Fruit fly (Drosophila melanogaster): ENCODE data around the gene betaNACtes1.

betaNACtes1 gene

dm6 chrX:14218045-14218483, 45.6 kb upstream of the betaNACtes1 start (continued):
- peak; percentile 53 for TF ChIP-seq sima (GFP tag; optimal IDR thresholded peaks at IDR 0.05)
- TF ChIP-seq bsh (GFP tag; optimal IDR thresholded peaks at IDR 0.05): peak; percentile 85 to 94
- peak; percentile 33 for TF ChIP-seq psq (GFP tag; optimal IDR thresholded peaks at IDR 0.05)
- peak; percentile 66 for TF ChIP-seq schlank (tag; optimal IDR thresholded peaks at IDR 0.05)
- peak; percentile 82 for TF ChIP-seq trem (tag; optimal IDR thresholded peaks at IDR 0.05)
- TF ChIP-seq Myb (GFP tag; optimal IDR thresholded peaks at IDR 0.05): peak; percentile 48
- peak; percentile 55 for TF ChIP-seq cato (GFP tag; optimal IDR thresholded peaks at IDR 0.05; ENCODE audit: borderline replicate concordance)
- no peak for TF ChIP-seq hbn (GFP tag; IDR thresholded peaks at IDR 0.05; ENCODE audit: partially characterized antibody)
- peak; percentile 75 for TF ChIP-seq CG12299 (tag; optimal IDR thresholded peaks at IDR 0.05)
- peak; percentile 91 for TF ChIP-seq phol (tag; optimal IDR thresholded peaks at IDR 0.05)
- peak; percentile 57 for TF ChIP-seq emc (GFP tag; optimal IDR thresholded peaks at IDR 0.05)
- peak; percentile 82 for TF ChIP-seq Six4 (GFP tag; optimal IDR thresholded peaks at IDR 0.05)
- peak; percentile 70 for TF ChIP-seq CG4730 (GFP tag; IDR thresholded peaks at IDR 0.05)
- TF ChIP-seq Asciz (GFP tag; optimal IDR thresholded peaks at IDR 0.05): peak; percentile 87
- TF ChIP-seq CG17802 (tag; optimal IDR thresholded peaks at IDR 0.05): peak; percentile 56
- peak; percentile 81 for TF ChIP-seq HHEX (GFP tag; optimal IDR thresholded peaks at IDR 0.05)
- no peak for TF ChIP-seq pros (GFP tag; optimal IDR thresholded peaks at IDR 0.05)
- no peak for TF ChIP-seq knrl (GFP tag; IDR thresholded peaks at IDR 0.05; ENCODE audit: partially characterized antibody)
- TF ChIP-seq ERR (GFP tag; optimal IDR thresholded peaks at IDR 0.05): no peak
- TF ChIP-seq C15 (GFP tag; IDR thresholded peaks at IDR 0.05): peak; percentile 81; the same call in 2 of the 3 replicates
- TF ChIP-seq Dip2 (GFP tag; IDR thresholded peaks at IDR 0.05): no peak
- peak; percentile 61; the same call in 1 of the 2 replicates for TF ChIP-seq bowl (GFP tag; IDR thresholded peaks at IDR 0.05)
- TF ChIP-seq CG4282 (GFP tag; optimal IDR thresholded peaks at IDR 0.05): no peak
- no peak for TF ChIP-seq hth (optimal IDR thresholded peaks at IDR 0.05)
- TF ChIP-seq CG12769 (tag; optimal IDR thresholded peaks at IDR 0.05): peak; percentile 40
- TF ChIP-seq dmrt99B (tag; optimal IDR thresholded peaks at IDR 0.05): peak; percentile 92
- TF ChIP-seq CG31388 (GFP tag; optimal IDR thresholded peaks at IDR 0.05): peak; percentile 66
- peak; percentile 19 for TF ChIP-seq luna (GFP tag; optimal IDR thresholded peaks at IDR 0.05)
- peak; percentile 74 for TF ChIP-seq gsb (GFP tag; IDR thresholded peaks at IDR 0.05)
- peak; percentile 80 for TF ChIP-seq CG15011 (GFP tag; optimal IDR thresholded peaks at IDR 0.05)
- peak; percentile 58 for TF ChIP-seq CG8944 (GFP tag; optimal IDR thresholded peaks at IDR 0.05)
- TF ChIP-seq gce (GFP tag; IDR thresholded peaks at IDR 0.05): peak; percentile 69; the same call in 1 of the 3 replicates
- TF ChIP-seq CG1603 (tag; optimal IDR thresholded peaks at IDR 0.05): peak; percentile 28
- TF ChIP-seq CG11696 (GFP tag; IDR thresholded peaks at IDR 0.05): peak; percentile 65
- peak; percentile 92 for TF ChIP-seq Xrp1 (GFP tag; IDR thresholded peaks at IDR 0.05)
- peak; percentile 63 for TF ChIP-seq bab2 (GFP tag; optimal IDR thresholded peaks at IDR 0.05)
- peak; percentile 29 for TF ChIP-seq CG3995 (GFP tag; optimal IDR thresholded peaks at IDR 0.05)
- peak; percentile 90 for TF ChIP-seq nmo (GFP tag; optimal IDR thresholded peaks at IDR 0.05)
- peak; percentile 44 for TF ChIP-seq tup (GFP tag; optimal IDR thresholded peaks at IDR 0.05)
- TF ChIP-seq crp (GFP tag; optimal IDR thresholded peaks at IDR 0.05): peak in 1 of 2 experiments; percentile 57
- TF ChIP-seq HmgD (GFP tag; optimal IDR thresholded peaks at IDR 0.05): no peak
- TF ChIP-seq caup (GFP tag; optimal IDR thresholded peaks at IDR 0.05; ENCODE audit: severe bottlenecking): peak; percentile 85
- peak; percentile 82 for TF ChIP-seq CG10366 (GFP tag; IDR thresholded peaks at IDR 0.05)
- TF ChIP-seq CG17829 (tag; optimal IDR thresholded peaks at IDR 0.05): peak; percentile 90
- TF ChIP-seq CG11093 (GFP tag; IDR thresholded peaks at IDR 0.05): peak; percentile 70; the same call in 2 of the 3 replicates
- TF ChIP-seq HmgZ (tag; optimal IDR thresholded peaks at IDR 0.05): peak; percentile 79
- TF ChIP-seq Dp (GFP tag; optimal IDR thresholded peaks at IDR 0.05): no peak
- no peak for TF ChIP-seq CG2129 (GFP tag; IDR thresholded peaks at IDR 0.05; ENCODE audit: partially characterized antibody)
- peak; percentile 29 for TF ChIP-seq Antp (GFP tag; optimal IDR thresholded peaks at IDR 0.05)
- TF ChIP-seq NFAT (GFP tag; IDR thresholded peaks at IDR 0.05): peak; percentile 55; the same call in 1 of the 2 replicates

Data from whole organism, embryonic.